Worm (Caenorhabditis elegans) whole organism, early embryonic: ENCODE measurements around the gene srj-19.

Experiments
- aly-1 ChIP-seq: sonication (generic microtip); optimal IDR thresholded peaks from 2 replicates; lab custom pipeline; 2016; ENCODE audit warnings: missing genetic modification characterization, missing compliant biosample characterization
- ama-1 ChIP-seq: fragments of 150-350 bp; optimal IDR thresholded peaks from 2 replicates; lab custom pipeline; 2014
- hmg-4 ChIP-seq: fragments of 200-800 bp; sonication (Bioruptor generic); optimal IDR thresholded peaks from 2 replicates; lab custom pipeline; 2018; ENCODE audit warnings: mild to moderate bottlenecking, missing genetic modification characterization, missing compliant biosample characterization
- sea-1 ChIP-seq: fragments of 200-800 bp; sonication (Bioruptor generic); conservative IDR thresholded peaks from 2 replicates; pipeline ENCODE4 v1.3.6; 2022; ENCODE audit warnings: missing genetic modification characterization, missing compliant biosample characterization
- tbx-37 ChIP-seq: fragments of 200-800 bp; sonication (Bioruptor generic); conservative IDR thresholded peaks from 2 replicates; pipeline ENCODE4 v1.3.6; 2022; ENCODE audit warnings: missing genetic modification reagents, missing genetic modification characterization, missing compliant biosample characterization

DNA sequence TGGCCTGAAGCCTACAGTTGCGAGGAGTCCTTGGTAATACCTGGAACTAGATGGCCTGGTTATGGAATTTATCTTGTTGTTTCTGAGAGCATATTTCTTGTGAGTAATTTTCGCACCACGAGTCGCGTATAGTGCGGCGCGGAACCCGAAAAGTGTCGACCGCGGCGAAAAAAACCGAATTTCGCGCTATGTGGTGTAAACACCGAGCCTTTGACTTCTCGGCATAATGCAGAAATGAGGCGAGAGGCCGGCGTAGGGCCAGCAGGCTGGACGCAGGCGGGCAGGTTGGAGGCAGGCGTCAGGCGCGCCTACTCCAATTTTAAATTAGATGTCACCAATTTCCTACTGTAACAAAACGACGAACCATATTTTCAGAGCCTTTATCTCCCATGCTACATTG is 5.2 kb upstream of the srj-19 start:
- TF ChIP-seq sea-1 (GFP tag; lab: Robert Waterston, UW): no peak
- TF ChIP-seq ama-1 (lab: Kevin White, UChicago): no peak
- no peak for TF ChIP-seq tbx-37
- TF ChIP-seq hmg-4: no peak
- TF ChIP-seq aly-1 (tag; lab: Kevin White, UChicago): no peak
